Worm (Caenorhabditis elegans): Measurements from ENCODE around the gene C49C3.20.

DNA sequence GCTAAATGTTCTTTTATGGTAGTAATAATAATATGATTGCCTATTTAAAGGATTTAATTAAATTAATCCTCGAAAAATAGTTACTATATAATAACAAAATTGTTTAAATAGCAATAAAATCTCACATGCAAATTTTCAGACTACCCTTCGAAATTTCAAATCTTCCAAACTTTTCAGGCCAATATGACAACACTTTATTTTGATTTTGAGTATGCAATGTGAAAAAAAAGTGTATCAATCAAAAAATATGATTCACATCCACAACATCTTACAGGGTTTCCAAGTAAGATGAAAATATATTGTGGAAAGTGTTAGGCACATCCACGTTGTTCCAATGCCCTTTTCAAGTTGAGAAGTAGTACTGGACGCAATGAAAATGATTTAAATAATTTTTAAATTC lies 4.5 kb downstream of the C49C3.20 start, which contains the start of gene snf-9:
- TF ChIP-seq nhr-2 (tag; optimal IDR thresholded peaks at IDR 0.05), result no peak
- TF ChIP-seq snpc-4 (tag; optimal IDR thresholded peaks at IDR 0.05), result no peak
- TF ChIP-seq sptf-1 (tag; optimal IDR thresholded peaks at IDR 0.05), result no peak
- no peak for TF ChIP-seq nhr-28 (tag; optimal IDR thresholded peaks at IDR 0.05)
- no peak for TF ChIP-seq nhr-76 (tag; optimal IDR thresholded peaks at IDR 0.05)
- TF ChIP-seq ceh-39 (tag; optimal IDR thresholded peaks at IDR 0.05), result no peak
- no peak for TF ChIP-seq lin-13 (tag; optimal IDR thresholded peaks at IDR 0.05)
- no peak for TF ChIP-seq lsy-2 (tag; optimal IDR thresholded peaks at IDR 0.05)
- TF ChIP-seq nhr-237 (tag; optimal IDR thresholded peaks at IDR 0.05), result no peak

All from whole organism, mixed stage, embryonic.